Fruit fly (Drosophila melanogaster) whole organism, embryonic: ENCODE results near the gene Mvl.
A peak's percentile ranks its signal among the peaks of the same experiment; 100 is the strongest.

Experiments used
- Atf3 ChIP-seq: fragments of 200-800 bp; sonication (Bioruptor generic); optimal IDR thresholded peaks from 3 replicates; lab custom pipeline; 2016; ENCODE audit warnings: missing biosample characterization, missing genetic modification characterization
- Atf6 ChIP-seq: fragments of 200-800 bp; sonication (Bioruptor generic); IDR thresholded peaks from 2 replicates; pipeline ENCODE4 v1.3.6; 2022; ENCODE audit warnings: missing biosample characterization, missing genetic modification characterization
- B-H1 ChIP-seq: fragments of 200-800 bp; sonication (Bioruptor generic); IDR thresholded peaks from 3 replicates; pipeline ENCODE4 v1.3.6; 2022; ENCODE audit warnings: missing biosample characterization, missing genetic modification characterization
- B-H2 ChIP-seq: fragments of 200-800 bp; sonication (Bioruptor generic); optimal IDR thresholded peaks from 2 replicates; lab custom pipeline; 2018; ENCODE audit warnings: missing biosample characterization, mild to moderate bottlenecking, missing genetic modification characterization
- CG10366 ChIP-seq: fragments of 200-800 bp; sonication (Bioruptor generic); IDR thresholded peaks from 2 replicates; pipeline ENCODE4 v1.3.6; 2022; ENCODE audit warnings: missing biosample characterization, missing genetic modification characterization
- CG11085 ChIP-seq: fragments of 200-800 bp; sonication (Bioruptor generic); IDR thresholded peaks from 2 replicates; pipeline ENCODE4 v1.3.6; 2022; ENCODE audit warnings: missing biosample characterization, missing genetic modification characterization
- CG11093 ChIP-seq: fragments of 200-800 bp; sonication (Bioruptor generic); IDR thresholded peaks from 3 replicates; pipeline ENCODE4 v1.3.6; 2022; ENCODE audit warnings: missing biosample characterization, missing genetic modification characterization
- CG11695 ChIP-seq: fragments of 200-800 bp; sonication (Bioruptor generic); IDR thresholded peaks from 3 replicates; pipeline ENCODE4 v1.3.6; 2022; ENCODE audit warnings: missing biosample characterization, missing genetic modification characterization
- CG1233 ChIP-seq: fragments of 200-800 bp; sonication (Bioruptor generic); optimal IDR thresholded peaks from 4 replicates; lab custom pipeline; 2018; ENCODE audit warnings: missing biosample characterization, mild to moderate bottlenecking, missing genetic modification characterization
- CG13624 ChIP-seq: fragments of 200-800 bp; sonication (Bioruptor generic); optimal IDR thresholded peaks from 2 replicates; lab custom pipeline; 2016; ENCODE audit warnings: missing biosample characterization, missing genetic modification characterization
- CG15269 ChIP-seq: fragments of 200-800 bp; sonication (Bioruptor generic); optimal IDR thresholded peaks from 2 replicates; lab custom pipeline; 2018; ENCODE audit warnings: missing biosample characterization, mild to moderate bottlenecking, missing genetic modification characterization, moderate library complexity
- CG1529 ChIP-seq: fragments of 200-800 bp; sonication (Bioruptor generic); optimal IDR thresholded peaks from 3 replicates; lab custom pipeline; 2018; ENCODE audit warnings: missing biosample characterization, missing genetic modification characterization
- CG2678 ChIP-seq: fragments of 200-800 bp; sonication (Bioruptor generic); optimal IDR thresholded peaks from 3 replicates; lab custom pipeline; 2019; ENCODE audit warnings: missing biosample characterization, mild to moderate bottlenecking, missing genetic modification characterization, moderate library complexity
- CG33213 ChIP-seq: fragments of 200-800 bp; sonication (Bioruptor generic); optimal IDR thresholded peaks from 3 replicates; lab custom pipeline; 2016; ENCODE audit warnings: missing biosample characterization, missing genetic modification characterization
- CG34224 ChIP-seq: fragments of 200-800 bp; sonication (Bioruptor generic); IDR thresholded peaks from 3 replicates; pipeline ENCODE4 v1.3.6; 2022; ENCODE audit warnings: missing biosample characterization, missing genetic modification characterization; ENCODE audit not compliant: partially characterized antibody
- CG43689 ChIP-seq: fragments of 200-800 bp; sonication (Bioruptor generic); IDR thresholded peaks from 2 replicates; pipeline ENCODE4 v1.3.6; 2022; ENCODE audit warnings: missing biosample characterization, missing genetic modification characterization
- CG5953 ChIP-seq: fragments of 200-800 bp; sonication (Bioruptor generic); IDR thresholded peaks from 2 replicates; pipeline ENCODE4 v1.3.6; 2022; ENCODE audit warnings: missing biosample characterization, missing genetic modification characterization
- CG6791 ChIP-seq: fragments of 200-800 bp; sonication (Bioruptor generic); IDR thresholded peaks from 3 replicates; pipeline ENCODE4 v1.3.6; 2022; ENCODE audit warnings: missing biosample characterization, missing genetic modification characterization; ENCODE audit not compliant: partially characterized antibody
- CG6813 ChIP-seq: fragments of 200-800 bp; sonication (Bioruptor generic); optimal IDR thresholded peaks from 2 replicates; lab custom pipeline; 2017; ENCODE audit warnings: missing biosample characterization, missing genetic modification characterization, mild to moderate bottlenecking, moderate library complexity, missing genetic modification reagents
- CG7987 ChIP-seq: fragments of 200-800 bp; sonication (Bioruptor generic); optimal IDR thresholded peaks from 2 replicates; lab custom pipeline; 2018; ENCODE audit warnings: missing biosample characterization, mild to moderate bottlenecking, missing genetic modification characterization, moderate library complexity
- Dad ChIP-seq: fragments of 200-800 bp; sonication (Bioruptor generic); optimal IDR thresholded peaks from 3 replicates; lab custom pipeline; 2016; ENCODE audit warnings: missing biosample characterization, missing genetic modification characterization
- Fer1 ChIP-seq: fragments of 200-800 bp; sonication (Bioruptor generic); optimal IDR thresholded peaks from 2 replicates; lab custom pipeline; 2017; ENCODE audit warnings: missing biosample characterization, mild to moderate bottlenecking, missing genetic modification characterization
- Hey ChIP-seq: fragments of 200-800 bp; sonication (Bioruptor generic); optimal IDR thresholded peaks from 3 replicates; lab custom pipeline; 2018; ENCODE audit warnings: missing biosample characterization, mild to moderate bottlenecking, missing genetic modification characterization
- HmgD ChIP-seq: fragments of 200-800 bp; sonication (Bioruptor generic); optimal IDR thresholded peaks from 3 replicates; lab custom pipeline; 2016; ENCODE audit warnings: missing biosample characterization, missing genetic modification characterization
- Nf-YC ChIP-seq: fragments of 200-800 bp; optimal IDR thresholded peaks from 3 replicates; lab custom pipeline; 2019; ENCODE audit warnings: missing biosample characterization, mild to moderate bottlenecking, missing genetic modification characterization, moderate library complexity
- Oli ChIP-seq: fragments of 200-800 bp; sonication (Bioruptor generic); optimal IDR thresholded peaks from 2 replicates; lab custom pipeline; 2018; ENCODE audit warnings: missing biosample characterization, mild to moderate bottlenecking, missing genetic modification characterization, moderate library complexity
- Poxn ChIP-seq: fragments of 200-800 bp; sonication (Bioruptor generic); IDR thresholded peaks from 2 replicates; pipeline ENCODE4 v1.3.6; 2022; ENCODE audit warnings: missing biosample characterization, missing genetic modification characterization
- Sry-δ ChIP-seq: fragments of 200-800 bp; sonication (Bioruptor generic); optimal IDR thresholded peaks from 2 replicates; lab custom pipeline; 2016; ENCODE audit warnings: missing biosample characterization, missing genetic modification characterization
- TFAM ChIP-seq: fragments of 200-800 bp; sonication (Bioruptor generic); optimal IDR thresholded peaks from 2 replicates; lab custom pipeline; 2017; ENCODE audit warnings: missing biosample characterization, missing genetic modification characterization, inconsistent platforms
- al ChIP-seq: fragments of 200-800 bp; sonication (Bioruptor generic); IDR thresholded peaks from 2 replicates; pipeline ENCODE4 v1.3.6; 2022; ENCODE audit warnings: missing biosample characterization, missing genetic modification characterization
- cas ChIP-seq: fragments of 200-800 bp; sonication (Bioruptor generic); IDR thresholded peaks from 2 replicates; pipeline ENCODE4 v1.3.6; 2022; ENCODE audit warnings: missing biosample characterization, missing genetic modification characterization
- chinmo ChIP-seq: fragments of 200-800 bp; sonication (Bioruptor generic); IDR thresholded peaks from 4 replicates; pipeline ENCODE4 v1.3.6; 2022; ENCODE audit warnings: missing biosample characterization, missing genetic modification characterization; ENCODE audit not compliant: partially characterized antibody
- chm ChIP-seq: fragments of 200-800 bp; sonication (Bioruptor generic); IDR thresholded peaks from 2 replicates; pipeline ENCODE4 v1.3.6; 2022; ENCODE audit warnings: missing biosample characterization, missing genetic modification characterization
- disco-r ChIP-seq: fragments of 200-800 bp; sonication (Bioruptor generic); optimal IDR thresholded peaks from 2 replicates; lab custom pipeline; 2016; ENCODE audit warnings: missing biosample characterization, missing genetic modification characterization
- ewg ChIP-seq: fragments of 200-800 bp; sonication (Bioruptor generic); optimal IDR thresholded peaks from 3 replicates; lab custom pipeline; 2017; ENCODE audit warnings: mild to moderate bottlenecking, missing biosample characterization, missing genetic modification reagents, missing genetic modification characterization
- gcm ChIP-seq: fragments of 200-800 bp; sonication (Bioruptor generic); optimal IDR thresholded peaks from 2 replicates; lab custom pipeline; 2019; ENCODE audit warnings: missing biosample characterization, mild to moderate bottlenecking, missing genetic modification characterization, moderate library complexity
- gem ChIP-seq: fragments of 200-800 bp; sonication (Bioruptor generic); optimal IDR thresholded peaks from 2 replicates; lab custom pipeline; 2019; ENCODE audit warnings: missing biosample characterization, mild to moderate bottlenecking, missing genetic modification characterization, moderate library complexity
- insv ChIP-seq, 2 experiments: fragments of 200-800 bp; sonication (Bioruptor generic); optimal IDR thresholded peaks; 3 replicates each; lab custom pipeline; 2016 to 2018; ENCODE audit warnings: missing biosample characterization in 2 of 2, missing genetic modification characterization in 2 of 2
- jing ChIP-seq: fragments of 200-800 bp; sonication (Bioruptor generic); optimal IDR thresholded peaks from 2 replicates; lab custom pipeline; 2018; ENCODE audit warnings: missing biosample characterization, mild to moderate bottlenecking, missing genetic modification characterization
- nerfin-1 ChIP-seq: fragments of 200-800 bp; sonication (Bioruptor generic); optimal IDR thresholded peaks from 3 replicates; lab custom pipeline; 2019; ENCODE audit warnings: missing biosample characterization, mild to moderate bottlenecking, missing genetic modification characterization, moderate library complexity
- nerfin-2 ChIP-seq: fragments of 200-800 bp; sonication (Bioruptor generic); IDR thresholded peaks from 2 replicates; pipeline ENCODE4 v1.3.6; 2022; ENCODE audit warnings: missing biosample characterization, missing genetic modification characterization; ENCODE audit not compliant: partially characterized antibody
- onecut ChIP-seq: fragments of 200-800 bp; sonication (Bioruptor generic); IDR thresholded peaks from 2 replicates; pipeline ENCODE4 v1.3.6; 2022; ENCODE audit warnings: missing biosample characterization, missing genetic modification characterization
- p53 ChIP-seq: fragments of 200-800 bp; sonication (Bioruptor generic); optimal IDR thresholded peaks from 2 replicates; lab custom pipeline; 2016; ENCODE audit warnings: missing biosample characterization, missing genetic modification characterization
- repo ChIP-seq: fragments of 200-800 bp; sonication (Bioruptor generic); optimal IDR thresholded peaks from 2 replicates; lab custom pipeline; 2016; ENCODE audit warnings: missing biosample characterization, missing genetic modification characterization
- scrt ChIP-seq: fragments of 200-800 bp; sonication (Bioruptor generic); optimal IDR thresholded peaks from 2 replicates; lab custom pipeline; 2018; ENCODE audit warnings: missing biosample characterization, mild to moderate bottlenecking, missing genetic modification characterization, moderate library complexity
- sens-2 ChIP-seq: fragments of 200-800 bp; sonication (Bioruptor generic); IDR thresholded peaks from 2 replicates; pipeline ENCODE4 v1.3.6; 2022; ENCODE audit warnings: missing biosample characterization, missing genetic modification characterization
- sima ChIP-seq: fragments of 200-800 bp; sonication (Bioruptor generic); optimal IDR thresholded peaks from 2 replicates; lab custom pipeline; 2016; ENCODE audit warnings: missing biosample characterization, missing genetic modification characterization
- tll ChIP-seq, 2 experiments: fragments of 200-800 bp in 1 of 2; fragments of >200 bp in 1 of 2; sonication (Bioruptor generic) in 1 of 2; optimal IDR thresholded peaks; 2 replicates each; lab custom pipeline; 2017 to 2019; ENCODE audit warnings: missing biosample characterization in 2 of 2, missing genetic modification characterization in 2 of 2, mild to moderate bottlenecking in 1 of 2, moderate library complexity in 1 of 2
- tx ChIP-seq: fragments of 200-800 bp; sonication (Bioruptor generic); optimal IDR thresholded peaks from 2 replicates; lab custom pipeline; 2016; ENCODE audit warnings: missing biosample characterization, missing genetic modification characterization

Mvl gene

dm6 chr3R:21064000-21064924 lies 3.7 kb upstream of the Mvl start, which contains the start of gene Cortactin (continued):
- TF ChIP-seq gem (tag; lab: Kevin White, UChicago) (no peak), scrt (GFP tag; lab: Kevin White, UChicago) (no peak), CG1529 (GFP tag; lab: Kevin White, UChicago) (no peak), tx (GFP tag; lab: Kevin White, UChicago) (no peak), CG5953 (GFP tag; lab: Robert Waterston, UW) (no peak), B-H1 (GFP tag; lab: Robert Waterston, UW) (no peak), Atf6 (GFP tag; lab: Robert Waterston, UW) (no peak), sens-2 (no peak), al (GFP tag; lab: Robert Waterston, UW) (no peak), CG13624 (GFP tag; lab: Kevin White, UChicago) (peak; percentile 22), CG2678 (no peak), cas (no peak), gcm (GFP tag; lab: Kevin White, UChicago) (no peak), CG33213 (GFP tag; lab: Kevin White, UChicago) (peak; percentile 32), sima (no peak), CG6813 (GFP tag; lab: Kevin White, UChicago) (no peak), chm (peak; percentile 34; the same call in 1 of the 2 replicates), CG15269 (no peak), CG34224 (GFP tag; lab: Robert Waterston, UW) (peak; percentile 88), Poxn (GFP tag; lab: Robert Waterston, UW) (no peak), insv (GFP tag; optimal IDR thresholded peaks at IDR 0.05; lab: Kevin White, UChicago) (no peak), Oli (tag; lab: Kevin White, UChicago) (no peak), HmgD (GFP tag; lab: Kevin White, UChicago) (peak; percentile 52), CG6791 (GFP tag; lab: Robert Waterston, UW) (peak; percentile 94), tll (GFP tag; optimal IDR thresholded peaks at IDR 0.05; lab: Kevin White, UChicago) (peak in 1 of 2 experiments; percentile 37), Atf3 (GFP tag; lab: Kevin White, UChicago) (no peak), B-H2 (GFP tag; lab: Kevin White, UChicago) (peak; percentile 48), jing (GFP tag; lab: Kevin White, UChicago) (no peak), disco-r (GFP tag; lab: Kevin White, UChicago) (no peak), onecut (peak; percentile 27; the same call in 1 of the 2 replicates), p53 (GFP tag; lab: Kevin White, UChicago) (no peak), nerfin-1 (tag; lab: Kevin White, UChicago) (no peak), Fer1 (no peak), CG43689 (GFP tag; lab: Robert Waterston, UW) (no peak), CG11093 (GFP tag; lab: Robert Waterston, UW) (no peak), CG1233 (GFP tag; lab: Kevin White, UChicago) (no peak), Sry-δ (GFP tag; lab: Kevin White, UChicago) (peak; percentile 84), Hey (tag; lab: Kevin White, UChicago) (no peak), ewg (GFP tag; lab: Kevin White, UChicago) (no peak), chinmo (peak; percentile 98), Dad (GFP tag; lab: Kevin White, UChicago) (no peak), CG11085 (GFP tag; lab: Robert Waterston, UW) (no peak), CG11695 (GFP tag; lab: Robert Waterston, UW) (no peak), repo (no peak), TFAM (GFP tag; lab: Kevin White, UChicago) (no peak), CG7987 (no peak), CG10366 (no peak), Nf-YC (tag; lab: Kevin White, UChicago) (peak; percentile 58), nerfin-2 (peak; percentile 84)
